Fruit fly (Drosophila melanogaster) whole organism, embryonic: ENCODE data around the gene ND-24L.

Experiments
- Abd-B ChIP-seq: fragments of 200-800 bp; sonication (Bioruptor generic); optimal IDR thresholded peaks from 2 replicates; lab custom pipeline; 2018; ENCODE audit warnings: missing biosample characterization, mild to moderate bottlenecking, missing genetic modification characterization, moderate library complexity
- BEAF-32 ChIP-seq: fragments of 200-800 bp; sonication (Bioruptor generic); optimal IDR thresholded peaks from 3 replicates; lab custom pipeline; 2017; ENCODE audit warnings: missing biosample characterization, missing genetic modification characterization, mild to moderate bottlenecking, moderate library complexity, missing genetic modification reagents
- Bdp1 ChIP-seq: fragments of 200-800 bp; sonication (Bioruptor generic); optimal IDR thresholded peaks from 3 replicates; lab custom pipeline; 2016; ENCODE audit warnings: missing biosample characterization, missing genetic modification characterization
- CG10209 ChIP-seq: fragments of 200-800 bp; sonication (Bioruptor generic); optimal IDR thresholded peaks from 3 replicates; lab custom pipeline; 2017; ENCODE audit warnings: missing biosample characterization, mild to moderate bottlenecking, missing genetic modification characterization, missing genetic modification reagents
- CG10267 ChIP-seq: fragments of 200-800 bp; sonication (Bioruptor generic); optimal IDR thresholded peaks from 2 replicates; lab custom pipeline; 2018; ENCODE audit warnings: missing biosample characterization, mild to moderate bottlenecking, missing genetic modification characterization, moderate library complexity
- CG10654 ChIP-seq: fragments of 200-800 bp; sonication (Bioruptor generic); optimal IDR thresholded peaks from 2 replicates; lab custom pipeline; 2016; ENCODE audit warnings: missing biosample characterization, missing genetic modification characterization
- CG11696 ChIP-seq: fragments of 200-800 bp; sonication (Bioruptor generic); IDR thresholded peaks from 2 replicates; pipeline ENCODE4 v1.3.6; 2022; ENCODE audit warnings: missing biosample characterization, missing genetic modification characterization
- CG12219 ChIP-seq: fragments of 200-800 bp; sonication (Bioruptor generic); optimal IDR thresholded peaks from 3 replicates; lab custom pipeline; 2018; ENCODE audit warnings: missing biosample characterization, mild to moderate bottlenecking, missing genetic modification characterization
- CG13296 ChIP-seq: fragments of 200-800 bp; sonication (Bioruptor generic); optimal IDR thresholded peaks from 3 replicates; lab custom pipeline; 2018; ENCODE audit warnings: missing biosample characterization, mild to moderate bottlenecking, missing genetic modification characterization
- CG13424 ChIP-seq: fragments of 200-800 bp; sonication (Bioruptor generic); optimal IDR thresholded peaks from 2 replicates; lab custom pipeline; 2019; ENCODE audit warnings: missing biosample characterization, mild to moderate bottlenecking, missing genetic modification characterization, moderate library complexity
- CG14050 ChIP-seq: fragments of 200-800 bp; sonication (Bioruptor generic); IDR thresholded peaks from 3 replicates; pipeline ENCODE4 v1.3.6; 2022; ENCODE audit warnings: missing biosample characterization, missing genetic modification characterization
- CG16813 ChIP-seq: fragments of 200-800 bp; sonication (Bioruptor generic); IDR thresholded peaks from 3 replicates; pipeline ENCODE4 v1.3.6; 2022; ENCODE audit warnings: missing biosample characterization, missing genetic modification characterization; ENCODE audit not compliant: partially characterized antibody
- CG1832 ChIP-seq: fragments of 200-800 bp; sonication (Bioruptor generic); optimal IDR thresholded peaks from 2 replicates; lab custom pipeline; 2017; ENCODE audit warnings: missing biosample characterization, mild to moderate bottlenecking, missing genetic modification characterization, inconsistent platforms
- CG2116 ChIP-seq: fragments of 200-800 bp; sonication (Bioruptor generic); optimal IDR thresholded peaks from 3 replicates; lab custom pipeline; 2018; ENCODE audit warnings: missing biosample characterization, mild to moderate bottlenecking, missing genetic modification characterization
- CG2129 ChIP-seq: fragments of 200-800 bp; sonication (Bioruptor generic); IDR thresholded peaks from 2 replicates; pipeline ENCODE4 v1.3.6; 2022; ENCODE audit warnings: missing biosample characterization, missing genetic modification characterization; ENCODE audit not compliant: partially characterized antibody
- CG2199 ChIP-seq: fragments of 200-800 bp; sonication (Bioruptor generic); IDR thresholded peaks from 3 replicates; pipeline ENCODE4 v1.3.6; 2022; ENCODE audit warnings: missing biosample characterization, missing genetic modification characterization
- CG30020 ChIP-seq: fragments of 200-800 bp; optimal IDR thresholded peaks from 2 replicates; lab custom pipeline; 2019; ENCODE audit warnings: missing biosample characterization, mild to moderate bottlenecking, missing genetic modification characterization, moderate library complexity
- CG31441 ChIP-seq: fragments of 200-800 bp; sonication (Bioruptor generic); IDR thresholded peaks from 2 replicates; pipeline ENCODE4 v1.3.6; 2022; ENCODE audit warnings: missing biosample characterization, missing genetic modification characterization
- CG34376 ChIP-seq: fragments of 200-800 bp; sonication (Bioruptor generic); optimal IDR thresholded peaks from 2 replicates; lab custom pipeline; 2018; ENCODE audit warnings: missing biosample characterization, mild to moderate bottlenecking, missing genetic modification characterization
- CG4707 ChIP-seq: fragments of 200-800 bp; sonication (Bioruptor generic); optimal IDR thresholded peaks from 2 replicates; lab custom pipeline; 2018; ENCODE audit warnings: missing biosample characterization, mild to moderate bottlenecking, missing genetic modification characterization, moderate library complexity
- CG6175 ChIP-seq: fragments of 200-800 bp; sonication (Bioruptor generic); IDR thresholded peaks from 3 replicates; pipeline ENCODE4 v1.3.6; 2022; ENCODE audit warnings: missing biosample characterization, missing genetic modification characterization
- CG6689 ChIP-seq: fragments of 200-800 bp; sonication (Bioruptor generic); IDR thresholded peaks from 2 replicates; pipeline ENCODE4 v1.3.6; 2022; ENCODE audit warnings: missing biosample characterization, missing genetic modification characterization
- CG7963 ChIP-seq: fragments of 200-800 bp; sonication (Bioruptor generic); IDR thresholded peaks from 3 replicates; pipeline ENCODE4 v1.3.6; 2022; ENCODE audit warnings: missing biosample characterization, missing genetic modification characterization; ENCODE audit not compliant: partially characterized antibody
- CG8359 ChIP-seq: fragments of 200-800 bp; sonication (Bioruptor generic); optimal IDR thresholded peaks from 2 replicates; lab custom pipeline; 2017; ENCODE audit warnings: missing biosample characterization, mild to moderate bottlenecking, missing genetic modification characterization, borderline replicate concordance
- D ChIP-seq, 2 experiments: fragments of 200-800 bp in 1 of 2; fragments of >200 bp in 1 of 2; sonication (Bioruptor generic) in 1 of 2; optimal IDR thresholded peaks; 2 replicates in 1 of 2; 3 replicates in 1 of 2; lab custom pipeline; 2017; ENCODE audit warnings: mild to moderate bottlenecking in 1 of 2, missing biosample characterization in 1 of 2, missing genetic modification characterization in 1 of 2, missing genetic modification reagents in 1 of 2
- Dp ChIP-seq: fragments of 200-800 bp; sonication (Bioruptor generic); optimal IDR thresholded peaks from 2 replicates; lab custom pipeline; 2018; ENCODE audit warnings: missing biosample characterization, mild to moderate bottlenecking, missing genetic modification characterization, moderate library complexity
- Ets65A ChIP-seq: fragments of 200-800 bp; sonication (Bioruptor generic); peaks from one replicate; lab custom pipeline; 2016; ENCODE audit warnings: missing biosample characterization, missing genetic modification characterization
- Gug ChIP-seq: fragments of 200-800 bp; sonication (Bioruptor generic); IDR thresholded peaks from 4 replicates; pipeline ENCODE4 v1.3.6; 2022; ENCODE audit warnings: missing biosample characterization, missing genetic modification characterization
- Hey ChIP-seq: fragments of 200-800 bp; sonication (Bioruptor generic); optimal IDR thresholded peaks from 3 replicates; lab custom pipeline; 2018; ENCODE audit warnings: missing biosample characterization, mild to moderate bottlenecking, missing genetic modification characterization
- Hr78 ChIP-seq, 2 experiments: fragments of 200-800 bp in 1 of 2; fragments of >200 bp in 1 of 2; sonication (Bioruptor generic) in 1 of 2; optimal IDR thresholded peaks; 2 replicates each; lab custom pipeline; 2017 to 2019; ENCODE audit warnings: missing biosample characterization in 2 of 2, missing genetic modification characterization in 2 of 2, mild to moderate bottlenecking in 1 of 2, moderate library complexity in 1 of 2
- Hsf ChIP-seq: fragments of 200-800 bp; sonication (Bioruptor generic); optimal IDR thresholded peaks from 3 replicates; lab custom pipeline; 2016; ENCODE audit warnings: missing biosample characterization, missing genetic modification characterization
- Med ChIP-seq: fragments of 200-800 bp; sonication (Bioruptor generic); peaks from one replicate; lab custom pipeline; 2016; ENCODE audit warnings: missing biosample characterization, missing genetic modification characterization, mild to moderate bottlenecking, inconsistent platforms, moderate library complexity
- Myb ChIP-seq: fragments of 200-800 bp; sonication (Bioruptor generic); optimal IDR thresholded peaks from 2 replicates; lab custom pipeline; 2016; ENCODE audit warnings: missing biosample characterization, missing genetic modification characterization
- NFAT ChIP-seq: fragments of 200-800 bp; sonication (Bioruptor generic); IDR thresholded peaks from 2 replicates; pipeline ENCODE4 v1.3.6; 2022; ENCODE audit warnings: missing biosample characterization, missing genetic modification characterization
- amos ChIP-seq: fragments of 200-800 bp; sonication (Bioruptor generic); IDR thresholded peaks from 2 replicates; pipeline ENCODE4 v1.3.6; 2022; ENCODE audit warnings: missing biosample characterization, missing genetic modification characterization; ENCODE audit not compliant: partially characterized antibody
- ap ChIP-seq: fragments of 200-800 bp; sonication (Bioruptor generic); IDR thresholded peaks from 2 replicates; pipeline ENCODE4 v1.3.6; 2022; ENCODE audit warnings: missing biosample characterization, missing genetic modification characterization
- bab2 ChIP-seq: fragments of 200-800 bp; sonication (Bioruptor generic); optimal IDR thresholded peaks from 2 replicates; lab custom pipeline; 2016; ENCODE audit warnings: missing biosample characterization, missing genetic modification characterization
- cad ChIP-seq: fragments of >200 bp; optimal IDR thresholded peaks from 2 replicates; lab custom pipeline; 2017; ENCODE audit warnings: missing biosample characterization, missing genetic modification characterization
- cas ChIP-seq: fragments of 200-800 bp; sonication (Bioruptor generic); IDR thresholded peaks from 2 replicates; pipeline ENCODE4 v1.3.6; 2022; ENCODE audit warnings: missing biosample characterization, missing genetic modification characterization
- chm ChIP-seq: fragments of 200-800 bp; sonication (Bioruptor generic); IDR thresholded peaks from 2 replicates; pipeline ENCODE4 v1.3.6; 2022; ENCODE audit warnings: missing biosample characterization, missing genetic modification characterization
- crp ChIP-seq, 2 experiments: fragments of 200-800 bp; sonication (Bioruptor generic); optimal IDR thresholded peaks; 2 replicates in 1 of 2; 3 replicates in 1 of 2; lab custom pipeline; 2017; ENCODE audit warnings: missing biosample characterization in 2 of 2, missing genetic modification characterization in 2 of 2, mild to moderate bottlenecking in 1 of 2, moderate library complexity in 1 of 2
- da ChIP-seq: fragments of 200-800 bp; sonication (Bioruptor generic); optimal IDR thresholded peaks from 2 replicates; lab custom pipeline; 2016; ENCODE audit warnings: missing biosample characterization, missing genetic modification characterization
- dimm ChIP-seq: fragments of 200-800 bp; sonication (Bioruptor generic); IDR thresholded peaks from 2 replicates; pipeline ENCODE4 v1.3.6; 2022; ENCODE audit warnings: missing biosample characterization, missing genetic modification characterization
- esg ChIP-seq: fragments of 200-800 bp; sonication (Bioruptor generic); conservative IDR thresholded peaks from 2 replicates; pipeline ENCODE4 v1.3.6; 2022; ENCODE audit warnings: missing biosample characterization, missing genetic modification characterization
- eyg ChIP-seq: fragments of 200-800 bp; sonication (Bioruptor generic); optimal IDR thresholded peaks from 3 replicates; lab custom pipeline; 2016; ENCODE audit warnings: missing biosample characterization, missing genetic modification characterization
- fd96Cb ChIP-seq: fragments of 200-800 bp; sonication (Bioruptor generic); optimal IDR thresholded peaks from 2 replicates; lab custom pipeline; 2018; ENCODE audit warnings: missing biosample characterization, mild to moderate bottlenecking, missing genetic modification characterization, moderate library complexity
- lmd ChIP-seq: fragments of 200-800 bp; sonication (Bioruptor generic); IDR thresholded peaks from 2 replicates; pipeline ENCODE4 v1.3.6; 2022; ENCODE audit warnings: missing biosample characterization, missing genetic modification characterization
- nerfin-2 ChIP-seq: fragments of 200-800 bp; sonication (Bioruptor generic); IDR thresholded peaks from 2 replicates; pipeline ENCODE4 v1.3.6; 2022; ENCODE audit warnings: missing biosample characterization, missing genetic modification characterization; ENCODE audit not compliant: partially characterized antibody
- trem ChIP-seq: fragments of 200-800 bp; optimal IDR thresholded peaks from 3 replicates; lab custom pipeline; 2019; ENCODE audit warnings: missing biosample characterization, mild to moderate bottlenecking, missing genetic modification characterization, moderate library complexity
- twi ChIP-seq: fragments of 200-800 bp; optimal IDR thresholded peaks from 2 replicates; lab custom pipeline; 2019; ENCODE audit warnings: missing biosample characterization, mild to moderate bottlenecking, missing genetic modification characterization, moderate library complexity

ND-24L gene

dm6 chr3L:17339756-17340155 is 19.1 kb upstream of the ND-24L start (continued):
- TF ChIP-seq Hr78 (GFP tag; optimal IDR thresholded peaks at IDR 0.05; lab: Kevin White, UChicago), result no peak
- TF ChIP-seq CG10654, result no peak
- no peak for TF ChIP-seq CG13296
- no peak for TF ChIP-seq twi (tag; lab: Kevin White, UChicago)
- TF ChIP-seq Bdp1 (GFP tag; lab: Kevin White, UChicago), result peak; percentile 94
- no peak for TF ChIP-seq CG2129 (GFP tag; lab: Robert Waterston, UW)
- peak; percentile 33; the same call in 1 of the 3 replicates for TF ChIP-seq CG16813 (GFP tag; lab: Robert Waterston, UW)
- TF ChIP-seq cas, result no peak
- TF ChIP-seq bab2 (GFP tag; lab: Kevin White, UChicago), result no peak
- TF ChIP-seq Ets65A (GFP tag; lab: Kevin White, UChicago), result no peak
- no peak for TF ChIP-seq CG10267 (tag; lab: Kevin White, UChicago)
- TF ChIP-seq Abd-B, result no peak
- TF ChIP-seq NFAT (GFP tag; lab: Robert Waterston, UW), result no peak

DNA sequence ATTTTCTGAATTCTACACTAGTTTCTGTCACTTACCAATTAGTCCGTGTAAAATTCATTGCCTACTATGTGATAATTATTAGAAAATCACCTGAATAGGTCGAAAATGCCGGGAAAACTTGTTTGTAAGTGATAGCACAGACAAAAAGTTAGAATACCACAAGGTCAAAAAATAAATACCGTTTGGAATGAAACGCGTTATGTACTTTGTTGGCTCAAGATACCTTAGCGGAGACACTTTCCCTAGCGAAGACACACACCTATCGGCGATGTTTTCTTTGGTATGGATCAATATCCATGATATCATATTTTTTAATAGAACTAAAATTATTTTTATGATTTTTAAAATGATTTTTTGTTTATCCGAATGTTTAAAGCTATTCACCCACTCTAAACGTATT is 18.5 kb upstream of the ND-24L start, which contains the start of gene CG6479:
CG6479 (minus strand) TSS at position 141 of the 400 bp plus-strand sequence.
- TF ChIP-seq amos (GFP tag; lab: Robert Waterston, UW) (peak; percentile 74), CG6175 (GFP tag; lab: Robert Waterston, UW) (no peak), nerfin-2 (GFP tag; lab: Robert Waterston, UW) (no peak), cad (GFP tag; lab: Kevin White, UChicago) (no peak), crp (GFP tag; optimal IDR thresholded peaks at IDR 0.05; lab: Kevin White, UChicago) (peak in 1 of 2 experiments; percentile 2), trem (tag; lab: Kevin White, UChicago) (peak; percentile 65), Hey (no peak), CG34376 (GFP tag; lab: Kevin White, UChicago) (no peak), CG1832 (no peak), CG8359 (no peak), CG11696 (GFP tag; lab: Robert Waterston, UW) (no peak), Gug (GFP tag; lab: Robert Waterston, UW) (no peak), CG2116 (GFP tag; lab: Kevin White, UChicago) (peak; percentile 9), CG12219 (GFP tag; lab: Kevin White, UChicago) (no peak), CG7963 (GFP tag; lab: Robert Waterston, UW) (no peak), CG2199 (GFP tag; lab: Robert Waterston, UW) (no peak), lmd (GFP tag; lab: Robert Waterston, UW) (no peak), da (GFP tag; lab: Kevin White, UChicago) (no peak), eyg (GFP tag; lab: Kevin White, UChicago) (no peak), ap (no peak), esg (no peak), chm (GFP tag; lab: Robert Waterston, UW) (no peak), dimm (GFP tag; lab: Robert Waterston, UW) (no peak), BEAF-32 (GFP tag; lab: Kevin White, UChicago) (peak; percentile 73), CG6689 (GFP tag; lab: Robert Waterston, UW) (no peak), CG13424 (tag; lab: Kevin White, UChicago) (no peak), Hsf (GFP tag; lab: Kevin White, UChicago) (no peak), CG4707 (GFP tag; lab: Kevin White, UChicago) (no peak), Myb (GFP tag; lab: Kevin White, UChicago) (peak; percentile 4), CG30020 (tag; lab: Kevin White, UChicago) (no peak), CG31441 (GFP tag; lab: Robert Waterston, UW) (0 out of 2 replicates have a peak, but pooled peaks have one; percentile 10), D (optimal IDR thresholded peaks at IDR 0.05; lab: Kevin White, UChicago) (no peak), D (GFP tag; optimal IDR thresholded peaks at IDR 0.05; lab: Kevin White, UChicago) (no peak), CG14050 (GFP tag; lab: Robert Waterston, UW) (no peak), Med (GFP tag; lab: Kevin White, UChicago) (peak; percentile 30), fd96Cb (no peak), CG10209 (GFP tag; lab: Kevin White, UChicago) (no peak), Dp (GFP tag; lab: Kevin White, UChicago) (peak; percentile 49)
